Worm (Caenorhabditis elegans) whole organism, young adult: Measurements from ENCODE around the gene srh-276.

Experiments
- F23B12.7 ChIP-seq: sonication (generic microtip); optimal IDR thresholded peaks from 2 replicates; lab custom pipeline; 2017; ENCODE audit warnings: missing genetic modification characterization, mild to moderate bottlenecking, missing compliant biosample characterization, antibody characterized with exemption, moderate library complexity; ENCODE audit not compliant: insufficient read depth
- F57A8.1 ChIP-seq: fragments of 200-800 bp; sonication (Bioruptor generic); optimal IDR thresholded peaks from 2 replicates; lab custom pipeline; 2018; ENCODE audit warnings: mild to moderate bottlenecking, missing genetic modification characterization, moderate library complexity, missing compliant biosample characterization
- ama-1 ChIP-seq, 3 experiments: fragments of 150-350 bp in 1 of 3; sonication (generic microtip) in 2 of 3; optimal IDR thresholded peaks; 2 replicates each; lab custom pipeline; 2014 to 2018; ENCODE audit warnings: missing biosample characterization in 2 of 3, missing genetic modification characterization in 2 of 3, missing genetic modification reagents in 2 of 3
- attf-3 ChIP-seq: fragments of 200-800 bp; sonication (Bioruptor generic); conservative IDR thresholded peaks from 2 replicates; pipeline ENCODE4 v1.3.6; 2022; ENCODE audit warnings: missing genetic modification reagents, missing genetic modification characterization, missing compliant biosample characterization
- ceh-27 ChIP-seq: fragments of 200-800 bp; sonication (Bioruptor generic); optimal IDR thresholded peaks from 2 replicates; lab custom pipeline; 2018; ENCODE audit warnings: mild to moderate bottlenecking, missing genetic modification characterization, moderate library complexity, missing compliant biosample characterization
- ceh-91 ChIP-seq: fragments of 200-800 bp; sonication (Bioruptor generic); IDR thresholded peaks from 2 replicates; pipeline ENCODE4 v1.3.6; 2022; ENCODE audit warnings: missing genetic modification reagents, missing genetic modification characterization, missing compliant biosample characterization
- chd-7 ChIP-seq: sonication (generic microtip); optimal IDR thresholded peaks from 2 replicates; lab custom pipeline; 2016; ENCODE audit warnings: mild to moderate bottlenecking, missing genetic modification characterization, moderate library complexity, missing compliant biosample characterization
- egl-44 ChIP-seq: fragments of 200-800 bp; sonication (Bioruptor generic); IDR thresholded peaks from 2 replicates; pipeline ENCODE4 v1.3.6; 2022; ENCODE audit warnings: missing genetic modification reagents, missing genetic modification characterization, missing compliant biosample characterization
- hlh-26 ChIP-seq: fragments of 200-800 bp; sonication (Bioruptor generic); conservative IDR thresholded peaks from 2 replicates; pipeline ENCODE4 v1.3.6; 2022; ENCODE audit warnings: missing genetic modification reagents, missing genetic modification characterization, missing compliant biosample characterization
- lin-35 ChIP-seq, 3 experiments: fragments of 150-350 bp in 2 of 3; sonication (generic microtip) in 1 of 3; optimal IDR thresholded peaks; 2 replicates each; lab custom pipeline; 2014 to 2018; ENCODE audit warnings: missing biosample characterization in 3 of 3, missing genetic modification characterization in 3 of 3, missing genetic modification reagents in 3 of 3
- nhr-120 ChIP-seq: fragments of 200-800 bp; sonication (Bioruptor generic); IDR thresholded peaks from 2 replicates; pipeline ENCODE4 v1.3.6; 2022; ENCODE audit warnings: missing genetic modification characterization, missing compliant biosample characterization
- snpc-1.1 ChIP-seq: sonication (generic microtip); optimal IDR thresholded peaks from 2 replicates; lab custom pipeline; 2017; ENCODE audit warnings: missing genetic modification characterization, mild to moderate bottlenecking, missing compliant biosample characterization, antibody characterized with exemption, moderate library complexity, missing genotype, missing genetic modification reagents; ENCODE audit not compliant: insufficient read depth
- sptf-2 ChIP-seq: fragments of 200-800 bp; sonication (Bioruptor generic); optimal IDR thresholded peaks from 2 replicates; lab custom pipeline; 2018; ENCODE audit warnings: mild to moderate bottlenecking, missing genetic modification characterization, missing compliant biosample characterization
- ztf-18 ChIP-seq: sonication (generic microtip); optimal IDR thresholded peaks from 2 replicates; lab custom pipeline; 2016; ENCODE audit warnings: missing genotype, mild to moderate bottlenecking, missing genetic modification characterization, missing compliant biosample characterization

- no peak for TF ChIP-seq chd-7 (tag; lab: Kevin White, UChicago)
- no peak for TF ChIP-seq egl-44 (GFP tag; lab: Robert Waterston, UW)
- no peak for TF ChIP-seq ceh-91
- no peak for TF ChIP-seq ama-1 (optimal IDR thresholded peaks at IDR 0.05; lab: Kevin White, UChicago)
- no peak for TF ChIP-seq ama-1 (GFP tag; optimal IDR thresholded peaks at IDR 0.05; lab: Kevin White, UChicago)
- TF ChIP-seq sptf-2: no peak
- no peak for TF ChIP-seq attf-3 (GFP tag; lab: Robert Waterston, UW)
- TF ChIP-seq nhr-120 (GFP tag; lab: Robert Waterston, UW): no peak
- no peak for TF ChIP-seq F23B12.7 (tag; lab: Kevin White, UChicago)
- TF ChIP-seq lin-35 (GFP tag; optimal IDR thresholded peaks at IDR 0.05; lab: Kevin White, UChicago): no peak
- no peak for TF ChIP-seq snpc-1.1 (tag; lab: Kevin White, UChicago)
- no peak for TF ChIP-seq ztf-18
- TF ChIP-seq hlh-26 (GFP tag; lab: Robert Waterston, UW): no peak
- no peak for TF ChIP-seq ceh-27
- TF ChIP-seq F57A8.1: no peak
These were observed 36.7 kb upstream of the srh-276 start, which contains the start of gene str-264 for ce11 chrV:15492518-15492917.
